Worm (Caenorhabditis elegans): ENCODE data around the gene cdd-1.

cdd-1 gene

ce11 chrX:8216957-8217356, 6.0 kb upstream of the cdd-1 start:
- TF ChIP-seq sea-1 (GFP tag; conservative IDR thresholded peaks at IDR 0.05) (no peak), F13C5.2 (tag; optimal IDR thresholded peaks at IDR 0.05) (no peak), ceh-36 (tag; optimal IDR thresholded peaks at IDR 0.05) (no peak), flt-1 (GFP tag; IDR thresholded peaks at IDR 0.05) (no peak), aly-1 (tag; optimal IDR thresholded peaks at IDR 0.05) (no peak), hnd-1 (tag; optimal IDR thresholded peaks at IDR 0.05) (no peak), ets-7 (tag; optimal IDR thresholded peaks at IDR 0.05) (no peak), pes-1 (GFP tag; IDR thresholded peaks at IDR 0.05) (no peak), scrt-1 (GFP tag; IDR thresholded peaks at IDR 0.05) (no peak), tbx-11 (GFP tag; IDR thresholded peaks at IDR 0.05) (no peak), tbx-37 (GFP tag; conservative IDR thresholded peaks at IDR 0.05) (no peak), ceh-13 (GFP tag; optimal IDR thresholded peaks at IDR 0.05) (no peak), tra-4 (tag; optimal IDR thresholded peaks at IDR 0.05) (no peak)

ce11 chrX:8214424-8215115, 3.6 kb upstream of the cdd-1 start, which contains the start of gene C47D2.1:
TSS of gene C47D2.1 (plus strand) at chrX:8215065.
- TF ChIP-seq flt-1 (GFP tag; IDR thresholded peaks at IDR 0.05): no peak
- no peak for TF ChIP-seq tbx-37 (GFP tag; conservative IDR thresholded peaks at IDR 0.05)
- TF ChIP-seq tra-4 (tag; optimal IDR thresholded peaks at IDR 0.05): no peak
- TF ChIP-seq hmg-4 (GFP tag; optimal IDR thresholded peaks at IDR 0.05): no peak
- no peak for TF ChIP-seq ceh-13 (GFP tag; optimal IDR thresholded peaks at IDR 0.05)

ce11 chrX:8205919-8206318, 5.0 kb downstream of the cdd-1 start:
- TF ChIP-seq F13C5.2 (tag; optimal IDR thresholded peaks at IDR 0.05) (peak; percentile 29), aly-1 (tag; optimal IDR thresholded peaks at IDR 0.05) (no peak), hmbx-1 (tag; optimal IDR thresholded peaks at IDR 0.05) (no peak), B0310.2 (tag; optimal IDR thresholded peaks at IDR 0.05) (no peak)

ce11 chrX:8204475-8204874, 6.5 kb downstream of the cdd-1 start:
- TF ChIP-seq tra-4 (tag; optimal IDR thresholded peaks at IDR 0.05) (no peak), ceh-36 (tag; optimal IDR thresholded peaks at IDR 0.05) (no peak), sea-1 (GFP tag; conservative IDR thresholded peaks at IDR 0.05) (no peak), tbx-37 (GFP tag; conservative IDR thresholded peaks at IDR 0.05) (no peak), pes-1 (GFP tag; IDR thresholded peaks at IDR 0.05) (no peak), scrt-1 (GFP tag; IDR thresholded peaks at IDR 0.05) (no peak), ceh-13 (GFP tag; optimal IDR thresholded peaks at IDR 0.05) (no peak)

- TF ChIP-seq pes-1 (GFP tag; IDR thresholded peaks at IDR 0.05) (no peak), flt-1 (GFP tag; IDR thresholded peaks at IDR 0.05) (no peak), sea-1 (GFP tag; conservative IDR thresholded peaks at IDR 0.05) (no peak), F13C5.2 (tag; optimal IDR thresholded peaks at IDR 0.05) (no peak), hmbx-1 (tag; optimal IDR thresholded peaks at IDR 0.05) (no peak), B0310.2 (tag; optimal IDR thresholded peaks at IDR 0.05) (no peak), tra-4 (tag; optimal IDR thresholded peaks at IDR 0.05) (no peak), tbx-37 (GFP tag; conservative IDR thresholded peaks at IDR 0.05) (no peak), scrt-1 (GFP tag; IDR thresholded peaks at IDR 0.05) (no peak), hnd-1 (tag; optimal IDR thresholded peaks at IDR 0.05) (no peak)
Observed at ce11 chrX:8203684-8204083, 7.3 kb downstream of the cdd-1 start, which contains the start of gene C17H11.6. TSS of gene C17H11.6 (minus strand) at chrX:8203784.

DNA sequence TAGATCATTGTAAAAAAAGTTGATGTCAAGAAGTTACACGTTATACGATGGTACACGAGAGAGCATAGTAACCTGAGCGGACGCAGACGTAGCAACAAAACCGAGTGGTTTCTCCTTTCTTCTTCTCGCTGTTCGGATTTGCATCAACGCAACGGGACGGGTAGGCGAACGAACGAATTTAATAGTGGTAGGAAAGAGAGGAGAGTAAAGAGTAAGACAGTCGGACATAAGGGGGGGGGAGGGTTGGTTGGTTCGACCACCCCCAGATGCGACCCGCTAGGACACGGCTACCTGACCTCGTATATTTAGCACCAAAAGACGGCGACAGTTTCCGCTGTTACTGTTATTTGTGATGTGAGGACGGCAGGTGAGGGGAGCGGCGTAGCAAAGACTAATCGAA, 9.7 kb downstream of the cdd-1 start:
- TF ChIP-seq hmbx-1 (tag; optimal IDR thresholded peaks at IDR 0.05) (no peak), hmg-4 (GFP tag; optimal IDR thresholded peaks at IDR 0.05) (peak; percentile 74), aly-1 (tag; optimal IDR thresholded peaks at IDR 0.05) (no peak), flt-1 (GFP tag; IDR thresholded peaks at IDR 0.05) (0 out of 2 replicates have a peak, but pooled peaks have one; percentile 7), ceh-36 (tag; optimal IDR thresholded peaks at IDR 0.05) (no peak), F13C5.2 (tag; optimal IDR thresholded peaks at IDR 0.05) (peak; percentile 26)

- no peak for TF ChIP-seq ama-1 (optimal IDR thresholded peaks at IDR 0.05)
Observed at ce11 chrX:8200206-8200605, 10.7 kb downstream of the cdd-1 start.

- TF ChIP-seq sea-1 (GFP tag; conservative IDR thresholded peaks at IDR 0.05) (no peak), aly-1 (tag; optimal IDR thresholded peaks at IDR 0.05) (no peak), ceh-13 (GFP tag; optimal IDR thresholded peaks at IDR 0.05) (no peak), B0310.2 (tag; optimal IDR thresholded peaks at IDR 0.05) (no peak), tbx-37 (GFP tag; conservative IDR thresholded peaks at IDR 0.05) (no peak), hmg-4 (GFP tag; optimal IDR thresholded peaks at IDR 0.05) (no peak), hmbx-1 (tag; optimal IDR thresholded peaks at IDR 0.05) (no peak), scrt-1 (GFP tag; IDR thresholded peaks at IDR 0.05) (no peak), hnd-1 (tag; optimal IDR thresholded peaks at IDR 0.05) (no peak), tbx-11 (GFP tag; IDR thresholded peaks at IDR 0.05) (no peak), tra-4 (tag; optimal IDR thresholded peaks at IDR 0.05) (no peak), pes-1 (GFP tag; IDR thresholded peaks at IDR 0.05) (no peak), F13C5.2 (tag; optimal IDR thresholded peaks at IDR 0.05) (no peak)
Observed at ce11 chrX:8193213-8193612, 17.7 kb downstream of the cdd-1 start.

- TF ChIP-seq aly-1 (tag; optimal IDR thresholded peaks at IDR 0.05): no peak
- TF ChIP-seq ceh-13 (GFP tag; optimal IDR thresholded peaks at IDR 0.05): no peak
- TF ChIP-seq ceh-36 (tag; optimal IDR thresholded peaks at IDR 0.05): no peak
- TF ChIP-seq sea-1 (GFP tag; conservative IDR thresholded peaks at IDR 0.05): no peak
- no peak for TF ChIP-seq hmbx-1 (tag; optimal IDR thresholded peaks at IDR 0.05)
Observed at ce11 chrX:8185037-8185436, 25.9 kb downstream of the cdd-1 start, which contains the start of gene C17H11.5. TSS of gene C17H11.5 (minus strand) at chrX:8185137.
